Fruit fly (Drosophila melanogaster) whole organism, pupa: Measurements from ENCODE around the gene CG31817.

Experiments
- CG10348 ChIP-seq: fragments of 200-800 bp; sonication (Bioruptor generic); IDR thresholded peaks from 2 replicates; pipeline ENCODE4 v1.3.6; 2022; ENCODE audit warnings: missing biosample characterization, missing genetic modification characterization
- CG12605 ChIP-seq: fragments of 200-800 bp; sonication (Bioruptor generic); IDR thresholded peaks from 2 replicates; pipeline ENCODE4 v1.3.6; 2022; ENCODE audit warnings: missing biosample characterization, missing genetic modification characterization
- CG13204 ChIP-seq: fragments of 200-800 bp; sonication (Bioruptor generic); optimal IDR thresholded peaks from 2 replicates; lab custom pipeline; 2018; ENCODE audit warnings: missing biosample characterization, mild to moderate bottlenecking, missing genetic modification characterization, moderate library complexity
- CG14655 ChIP-seq: fragments of 200-800 bp; sonication (Bioruptor generic); optimal IDR thresholded peaks from 3 replicates; lab custom pipeline; 2017; ENCODE audit warnings: mild to moderate bottlenecking, missing biosample characterization, missing genetic modification reagents, missing genetic modification characterization
- CG15710 ChIP-seq: fragments of 200-800 bp; sonication (Bioruptor generic); optimal IDR thresholded peaks from 2 replicates; lab custom pipeline; 2018; ENCODE audit warnings: missing biosample characterization, mild to moderate bottlenecking, missing genetic modification characterization, moderate library complexity
- CG17806 ChIP-seq: fragments of 200-800 bp; sonication (Bioruptor generic); optimal IDR thresholded peaks from 2 replicates; lab custom pipeline; 2018; ENCODE audit warnings: missing biosample characterization, mild to moderate bottlenecking, missing genetic modification characterization, moderate library complexity
- CG32121 ChIP-seq: fragments of 200-800 bp; sonication (Bioruptor generic); IDR thresholded peaks from 2 replicates; pipeline ENCODE4 v1.3.6; 2022; ENCODE audit warnings: missing biosample characterization, missing genetic modification characterization
- CG34367 ChIP-seq: fragments of 200-800 bp; sonication (Bioruptor generic); optimal IDR thresholded peaks from 2 replicates; lab custom pipeline; 2018; ENCODE audit warnings: missing biosample characterization, mild to moderate bottlenecking, missing genetic modification characterization
- CG4496 ChIP-seq: fragments of 200-800 bp; sonication (Bioruptor generic); IDR thresholded peaks from 3 replicates; pipeline ENCODE4 v1.3.6; 2022; ENCODE audit warnings: missing biosample characterization, missing genetic modification characterization
- CG8159 ChIP-seq: fragments of 200-800 bp; sonication (Bioruptor generic); optimal IDR thresholded peaks from 3 replicates; lab custom pipeline; 2018; ENCODE audit warnings: missing biosample characterization, mild to moderate bottlenecking, missing genetic modification characterization, moderate library complexity
- CG8301 ChIP-seq: fragments of 200-800 bp; sonication (Bioruptor generic); optimal IDR thresholded peaks from 2 replicates; lab custom pipeline; 2018; ENCODE audit warnings: missing biosample characterization, mild to moderate bottlenecking, missing genetic modification characterization
- CG9948 ChIP-seq: fragments of 200-800 bp; sonication (Bioruptor generic); optimal IDR thresholded peaks from 2 replicates; lab custom pipeline; 2018; ENCODE audit warnings: missing biosample characterization, mild to moderate bottlenecking, missing genetic modification characterization, moderate library complexity
- D1 ChIP-seq: fragments of 200-800 bp; sonication (Bioruptor generic); optimal IDR thresholded peaks from 2 replicates; lab custom pipeline; 2018; ENCODE audit warnings: missing biosample characterization, mild to moderate bottlenecking, missing genetic modification characterization, moderate library complexity
- EcR ChIP-seq: fragments of 200-800 bp; sonication (Bioruptor generic); optimal IDR thresholded peaks from 3 replicates; lab custom pipeline; 2019; ENCODE audit warnings: missing biosample characterization, missing genetic modification characterization, mild to moderate bottlenecking, moderate library complexity, missing genetic modification reagents
- Ets98B ChIP-seq: fragments of 200-800 bp; sonication (Bioruptor generic); IDR thresholded peaks from 2 replicates; pipeline ENCODE4 v1.3.6; 2022; ENCODE audit warnings: missing biosample characterization, missing genetic modification characterization
- Pif1A ChIP-seq: fragments of 200-800 bp; sonication (Bioruptor generic); optimal IDR thresholded peaks from 3 replicates; lab custom pipeline; 2016; ENCODE audit warnings: missing biosample characterization, missing genetic modification characterization
- Pif1B ChIP-seq: fragments of 200-800 bp; sonication (Bioruptor generic); optimal IDR thresholded peaks from 3 replicates; lab custom pipeline; 2016; ENCODE audit warnings: missing biosample characterization, missing genetic modification characterization
- Snoo ChIP-seq: fragments of 200-800 bp; sonication (Bioruptor generic); optimal IDR thresholded peaks from 3 replicates; lab custom pipeline; 2017; ENCODE audit warnings: missing biosample characterization, mild to moderate bottlenecking, missing genetic modification characterization, inconsistent platforms
- fd96Ca ChIP-seq: fragments of 200-800 bp; sonication (Bioruptor generic); IDR thresholded peaks from 3 replicates; pipeline ENCODE4 v1.3.6; 2022; ENCODE audit warnings: missing biosample characterization, missing genetic modification characterization
- gl ChIP-seq: fragments of 200-800 bp; sonication (Bioruptor generic); optimal IDR thresholded peaks from 2 replicates; lab custom pipeline; 2018; ENCODE audit warnings: missing biosample characterization, mild to moderate bottlenecking, missing genetic modification characterization
- rn ChIP-seq: fragments of 200-800 bp; sonication (Bioruptor generic); IDR thresholded peaks from 2 replicates; pipeline ENCODE4 v1.3.6; 2022; ENCODE audit warnings: missing biosample characterization, missing genetic modification characterization

The CG31817 gene

dm6 chr2L:16286360-16287005 lies 51.2 kb downstream of the CG31817 start:
- TF ChIP-seq Ets98B (GFP tag; lab: Robert Waterston, UW), result no peak
- peak; percentile 75 for TF ChIP-seq CG17806
- no peak for TF ChIP-seq fd96Ca (GFP tag; lab: Robert Waterston, UW)
- TF ChIP-seq CG15710 (tag; lab: Kevin White, UChicago), result peak; percentile 62
- peak; percentile 57 for TF ChIP-seq EcR (GFP tag; lab: Kevin White, UChicago)
- TF ChIP-seq CG14655 (GFP tag; lab: Kevin White, UChicago), result peak; percentile 81
- TF ChIP-seq CG32121 (GFP tag; lab: Robert Waterston, UW), result no peak
- TF ChIP-seq CG8159 (tag; lab: Kevin White, UChicago), result peak; percentile 80
- TF ChIP-seq D1 (tag; lab: Kevin White, UChicago), result no peak
- no peak for TF ChIP-seq rn
- TF ChIP-seq gl (tag; lab: Kevin White, UChicago), result peak; percentile 76
- peak; percentile 79 for TF ChIP-seq CG8301 (tag; lab: Kevin White, UChicago)
- TF ChIP-seq Pif1B (GFP tag; lab: Kevin White, UChicago), result peak; percentile 79
- no peak for TF ChIP-seq CG12605 (GFP tag; lab: Robert Waterston, UW)
- peak; percentile 71 for TF ChIP-seq CG13204 (GFP tag; lab: Kevin White, UChicago)
- no peak for TF ChIP-seq CG4496
- TF ChIP-seq CG10348, result no peak
- TF ChIP-seq Snoo (tag; lab: Kevin White, UChicago), result peak; percentile 49
- TF ChIP-seq CG9948, result peak; percentile 74
- TF ChIP-seq CG34367 (tag; lab: Kevin White, UChicago), result peak; percentile 60
- peak; percentile 83 for TF ChIP-seq Pif1A

dm6 chr2L:16285692-16286359 lies 51.9 kb downstream of the CG31817 start:
- TF ChIP-seq CG12605 (GFP tag; lab: Robert Waterston, UW), result no peak
- peak; percentile 84 for TF ChIP-seq CG15710 (tag; lab: Kevin White, UChicago)
- no peak for TF ChIP-seq rn
- no peak for TF ChIP-seq Ets98B (GFP tag; lab: Robert Waterston, UW)
- peak; percentile 87 for TF ChIP-seq Pif1B (GFP tag; lab: Kevin White, UChicago)
- peak; percentile 83 for TF ChIP-seq CG8301 (tag; lab: Kevin White, UChicago)
- TF ChIP-seq CG10348, result no peak
- TF ChIP-seq CG8159 (tag; lab: Kevin White, UChicago), result peak; percentile 90
- TF ChIP-seq gl (tag; lab: Kevin White, UChicago), result peak; percentile 70
- TF ChIP-seq D1 (tag; lab: Kevin White, UChicago), result peak; percentile 22
- peak; percentile 83 for TF ChIP-seq CG34367 (tag; lab: Kevin White, UChicago)
- peak; percentile 86 for TF ChIP-seq Snoo (tag; lab: Kevin White, UChicago)
- TF ChIP-seq CG14655 (GFP tag; lab: Kevin White, UChicago), result peak; percentile 86
- TF ChIP-seq CG9948, result peak; percentile 87
- no peak for TF ChIP-seq fd96Ca (GFP tag; lab: Robert Waterston, UW)
- peak; percentile 39 for TF ChIP-seq CG13204 (GFP tag; lab: Kevin White, UChicago)
- TF ChIP-seq CG17806, result peak; percentile 92
- no peak for TF ChIP-seq CG4496
- TF ChIP-seq CG32121 (GFP tag; lab: Robert Waterston, UW), result no peak
- no peak for TF ChIP-seq EcR (GFP tag; lab: Kevin White, UChicago)
- peak; percentile 77 for TF ChIP-seq Pif1A

dm6 chr2L:16284306-16285299 lies 53.1 kb downstream of the CG31817 start:
- TF ChIP-seq CG32121 (GFP tag; lab: Robert Waterston, UW), result no peak
- TF ChIP-seq CG15710 (tag; lab: Kevin White, UChicago), result peak; percentile 52
- TF ChIP-seq CG13204 (GFP tag; lab: Kevin White, UChicago), result peak; percentile 68
- no peak for TF ChIP-seq CG12605 (GFP tag; lab: Robert Waterston, UW)
- TF ChIP-seq fd96Ca (GFP tag; lab: Robert Waterston, UW), result no peak
- peak; percentile 48 for TF ChIP-seq D1 (tag; lab: Kevin White, UChicago)
- peak; percentile 45 for TF ChIP-seq Pif1B (GFP tag; lab: Kevin White, UChicago)
- peak; percentile 65 for TF ChIP-seq Pif1A
- TF ChIP-seq Snoo (tag; lab: Kevin White, UChicago), result peak; percentile 70
- TF ChIP-seq CG9948, result peak; percentile 33
- TF ChIP-seq CG8301 (tag; lab: Kevin White, UChicago), result peak; percentile 65
- TF ChIP-seq CG14655 (GFP tag; lab: Kevin White, UChicago), result peak; percentile 64
- TF ChIP-seq gl (tag; lab: Kevin White, UChicago), result peak; percentile 30
- peak; percentile 38 for TF ChIP-seq CG34367 (tag; lab: Kevin White, UChicago)
- TF ChIP-seq CG8159 (tag; lab: Kevin White, UChicago), result peak; percentile 65
- no peak for TF ChIP-seq CG4496
- TF ChIP-seq EcR (GFP tag; lab: Kevin White, UChicago), result peak; percentile 60
- TF ChIP-seq rn, result no peak
- TF ChIP-seq CG10348, result no peak
- no peak for TF ChIP-seq Ets98B (GFP tag; lab: Robert Waterston, UW)
- TF ChIP-seq CG17806, result peak; percentile 34
- TF ChIP-seq, all 21 proteins: peak for 14

- TF ChIP-seq Pif1A (no peak), CG8301 (tag; lab: Kevin White, UChicago) (no peak), CG32121 (GFP tag; lab: Robert Waterston, UW) (peak; percentile 36; the same call in 1 of the 2 replicates), fd96Ca (GFP tag; lab: Robert Waterston, UW) (peak; percentile 50; the same call in 1 of the 3 replicates), CG12605 (GFP tag; lab: Robert Waterston, UW) (0 out of 2 replicates have a peak, but pooled peaks have one; percentile 22), EcR (GFP tag; lab: Kevin White, UChicago) (peak; percentile 79)
- TF ChIP-seq, all 21 proteins: peak for 4
These were observed 54.8 kb downstream of the CG31817 start for dm6 chr2L:16282856-16283255.
